Worm (Caenorhabditis elegans) whole organism, young adult: ENCODE measurements around the gene F55G1.15.

ENCODE experiments used
- akir-1 ChIP-seq: fragments of 200-800 bp; sonication (Bioruptor generic); optimal IDR thresholded peaks from 2 replicates; lab custom pipeline; 2018; ENCODE audit warnings: mild to moderate bottlenecking, missing genetic modification characterization, moderate library complexity, missing compliant biosample characterization
- ama-1 ChIP-seq, 3 experiments: fragments of 150-350 bp in 1 of 3; sonication (generic microtip) in 2 of 3; optimal IDR thresholded peaks; 2 replicates each; lab custom pipeline; 2014 to 2018; ENCODE audit warnings: missing biosample characterization in 2 of 3, missing genetic modification characterization in 2 of 3, missing genetic modification reagents in 2 of 3
- aptf-2 ChIP-seq: fragments of 200-800 bp; sonication (Bioruptor generic); conservative IDR thresholded peaks from 2 replicates; pipeline ENCODE4 v1.3.6; 2022; ENCODE audit warnings: missing genetic modification reagents, missing genetic modification characterization, missing compliant biosample characterization
- dpl-1 ChIP-seq: fragments of 150-350 bp; optimal IDR thresholded peaks from 2 replicates; lab custom pipeline; 2014; ENCODE audit warnings: missing biosample characterization, missing genetic modification reagents, missing genetic modification characterization
- him-1 ChIP-seq: sonication (generic microtip); optimal IDR thresholded peaks from 2 replicates; lab custom pipeline; 2016; ENCODE audit warnings: missing genotype, missing genetic modification reagents, missing genetic modification characterization, missing compliant biosample characterization
- lin-26 ChIP-seq: fragments of 200-800 bp; sonication (Bioruptor generic); IDR thresholded peaks from 2 replicates; pipeline ENCODE4 v1.3.6; 2022; ENCODE audit warnings: missing genetic modification reagents, missing genetic modification characterization, missing compliant biosample characterization
- madf-10 ChIP-seq: sonication (generic microtip); optimal IDR thresholded peaks from 2 replicates; lab custom pipeline; 2016; ENCODE audit warnings: mild to moderate bottlenecking, missing genetic modification characterization, missing compliant biosample characterization
- nfya-1 ChIP-seq: sonication (generic microtip); optimal IDR thresholded peaks from 2 replicates; lab custom pipeline; 2017; ENCODE audit warnings: antibody characterized with exemption, missing compliant biosample characterization, missing genetic modification characterization, borderline replicate concordance; ENCODE audit not compliant: insufficient read depth
- nfya-2 ChIP-seq: fragments of 200-800 bp; sonication (Bioruptor generic); IDR thresholded peaks from 2 replicates; pipeline ENCODE4 v1.3.6; 2022; ENCODE audit warnings: missing genetic modification reagents, missing genetic modification characterization, missing compliant biosample characterization
- nhr-27 ChIP-seq: fragments of 200-800 bp; sonication (Bioruptor generic); optimal IDR thresholded peaks from 2 replicates; lab custom pipeline; 2018; ENCODE audit warnings: mild to moderate bottlenecking, missing genetic modification characterization, moderate library complexity, missing compliant biosample characterization
- sdz-38 ChIP-seq: sonication (generic microtip); optimal IDR thresholded peaks from 2 replicates; lab custom pipeline; 2016; ENCODE audit warnings: missing genotype, missing genetic modification characterization, missing compliant biosample characterization
- snpc-1.3 ChIP-seq: sonication (generic microtip); optimal IDR thresholded peaks from 2 replicates; lab custom pipeline; 2017; ENCODE audit warnings: missing genetic modification characterization, mild to moderate bottlenecking, missing compliant biosample characterization, antibody characterized with exemption, moderate library complexity, missing genotype, missing genetic modification reagents; ENCODE audit not compliant: insufficient read depth
- unc-62 ChIP-seq: fragments of 150-350 bp; optimal IDR thresholded peaks from 2 replicates; lab custom pipeline; 2014; ENCODE audit warnings: missing biosample characterization, missing genetic modification reagents, missing genetic modification characterization
- ztf-26 ChIP-seq: sonication (generic microtip); optimal IDR thresholded peaks from 2 replicates; lab custom pipeline; 2017; ENCODE audit warnings: missing genetic modification characterization, missing compliant biosample characterization

ce11 chrIV:7510829-7511228 lies 9.6 kb upstream of the F55G1.15 start:
- TF ChIP-seq ztf-26 (tag; lab: Kevin White, UChicago) = no peak
- TF ChIP-seq nhr-27 (tag; lab: Kevin White, UChicago) = no peak
- no peak for TF ChIP-seq madf-10 (tag; lab: Kevin White, UChicago)
- TF ChIP-seq aptf-2 = no peak
- TF ChIP-seq dpl-1 = no peak
- no peak for TF ChIP-seq akir-1 (GFP tag; lab: Kevin White, UChicago)
- no peak for TF ChIP-seq lin-26 (GFP tag; lab: Robert Waterston, UW)
- TF ChIP-seq unc-62 (GFP tag; lab: Kevin White, UChicago) = no peak
- 0 out of 2 replicates have a peak, but pooled peaks have one; percentile 80 for TF ChIP-seq nfya-2
- TF ChIP-seq him-1 (tag; lab: Kevin White, UChicago) = no peak
- no peak for TF ChIP-seq ama-1 (optimal IDR thresholded peaks at IDR 0.05; lab: Kevin White, UChicago)
- no peak for TF ChIP-seq ama-1 (GFP tag; optimal IDR thresholded peaks at IDR 0.05; lab: Kevin White, UChicago)
- TF ChIP-seq nfya-1 (tag; lab: Kevin White, UChicago) = no peak
- peak; percentile 4 for TF ChIP-seq snpc-1.3 (tag; lab: Kevin White, UChicago)
- TF ChIP-seq sdz-38 (tag; lab: Kevin White, UChicago) = no peak
